Fruit fly (Drosophila melanogaster) whole organism, embryonic: Measurements from ENCODE around the gene CG6972.

Experiments
- Abd-B ChIP-seq: fragments of 200-800 bp; sonication (Bioruptor generic); optimal IDR thresholded peaks from 2 replicates; lab custom pipeline; 2018; ENCODE audit warnings: missing biosample characterization, mild to moderate bottlenecking, missing genetic modification characterization, moderate library complexity
- Atf3 ChIP-seq: fragments of 200-800 bp; sonication (Bioruptor generic); optimal IDR thresholded peaks from 3 replicates; lab custom pipeline; 2016; ENCODE audit warnings: missing biosample characterization, missing genetic modification characterization
- Atf6 ChIP-seq: fragments of 200-800 bp; sonication (Bioruptor generic); IDR thresholded peaks from 2 replicates; pipeline ENCODE4 v1.3.6; 2022; ENCODE audit warnings: missing biosample characterization, missing genetic modification characterization
- CG11085 ChIP-seq: fragments of 200-800 bp; sonication (Bioruptor generic); IDR thresholded peaks from 2 replicates; pipeline ENCODE4 v1.3.6; 2022; ENCODE audit warnings: missing biosample characterization, missing genetic modification characterization
- CG11247 ChIP-seq: fragments of 200-800 bp; sonication (Bioruptor generic); IDR thresholded peaks from 2 replicates; pipeline ENCODE4 v1.3.6; 2022; ENCODE audit warnings: missing biosample characterization, missing genetic modification characterization
- CG11456 ChIP-seq: fragments of 200-800 bp; sonication (Bioruptor generic); IDR thresholded peaks from 3 replicates; pipeline ENCODE4 v1.3.6; 2022; ENCODE audit warnings: missing biosample characterization, missing genetic modification characterization
- CG11696 ChIP-seq: fragments of 200-800 bp; sonication (Bioruptor generic); IDR thresholded peaks from 2 replicates; pipeline ENCODE4 v1.3.6; 2022; ENCODE audit warnings: missing biosample characterization, missing genetic modification characterization
- CG12219 ChIP-seq: fragments of 200-800 bp; sonication (Bioruptor generic); optimal IDR thresholded peaks from 3 replicates; lab custom pipeline; 2018; ENCODE audit warnings: missing biosample characterization, mild to moderate bottlenecking, missing genetic modification characterization
- CG12236 ChIP-seq: fragments of 200-800 bp; sonication (Bioruptor generic); optimal IDR thresholded peaks from 2 replicates; lab custom pipeline; 2016; ENCODE audit warnings: missing biosample characterization, missing genetic modification characterization
- CG13287 ChIP-seq: fragments of 200-800 bp; sonication (Bioruptor generic); IDR thresholded peaks from 2 replicates; pipeline ENCODE4 v1.3.6; 2022; ENCODE audit warnings: missing biosample characterization, missing genetic modification characterization; ENCODE audit not compliant: partially characterized antibody
- CG14014 ChIP-seq: fragments of 200-800 bp; sonication (Bioruptor generic); IDR thresholded peaks from 2 replicates; pipeline ENCODE4 v1.3.6; 2022; ENCODE audit warnings: missing biosample characterization, missing genetic modification characterization
- CG1647 ChIP-seq: fragments of 200-800 bp; sonication (Bioruptor generic); optimal IDR thresholded peaks from 3 replicates; lab custom pipeline; 2016; ENCODE audit warnings: missing biosample characterization, missing genetic modification characterization
- CG16813 ChIP-seq: fragments of 200-800 bp; sonication (Bioruptor generic); IDR thresholded peaks from 3 replicates; pipeline ENCODE4 v1.3.6; 2022; ENCODE audit warnings: missing biosample characterization, missing genetic modification characterization; ENCODE audit not compliant: partially characterized antibody
- CG17385 ChIP-seq: fragments of 200-800 bp; sonication (Bioruptor generic); optimal IDR thresholded peaks from 3 replicates; lab custom pipeline; 2018; ENCODE audit warnings: missing biosample characterization, mild to moderate bottlenecking, missing genetic modification characterization
- CG2678 ChIP-seq: fragments of 200-800 bp; sonication (Bioruptor generic); optimal IDR thresholded peaks from 3 replicates; lab custom pipeline; 2019; ENCODE audit warnings: missing biosample characterization, mild to moderate bottlenecking, missing genetic modification characterization, moderate library complexity
- CG3065 ChIP-seq: fragments of 200-800 bp; sonication (Bioruptor generic); optimal IDR thresholded peaks from 2 replicates; lab custom pipeline; 2016; ENCODE audit warnings: missing biosample characterization, missing genetic modification characterization
- CG31224 ChIP-seq: fragments of 200-800 bp; sonication (Bioruptor generic); IDR thresholded peaks from 2 replicates; pipeline ENCODE4 v1.3.6; 2022; ENCODE audit warnings: missing biosample characterization, missing genetic modification characterization
- CG31365 ChIP-seq: fragments of 200-800 bp; sonication (Bioruptor generic); optimal IDR thresholded peaks from 2 replicates; lab custom pipeline; 2018; ENCODE audit warnings: missing biosample characterization, mild to moderate bottlenecking, missing genetic modification characterization
- CG3838 ChIP-seq: fragments of 200-800 bp; sonication (Bioruptor generic); optimal IDR thresholded peaks from 3 replicates; lab custom pipeline; 2016; ENCODE audit warnings: missing biosample characterization, missing genetic modification characterization
- CG4820 ChIP-seq: fragments of 200-800 bp; sonication (Bioruptor generic); optimal IDR thresholded peaks from 3 replicates; lab custom pipeline; 2016; ENCODE audit warnings: missing biosample characterization, missing genetic modification characterization
- CG6175 ChIP-seq: fragments of 200-800 bp; sonication (Bioruptor generic); IDR thresholded peaks from 3 replicates; pipeline ENCODE4 v1.3.6; 2022; ENCODE audit warnings: missing biosample characterization, missing genetic modification characterization
- CG6254 ChIP-seq: fragments of 200-800 bp; sonication (Bioruptor generic); optimal IDR thresholded peaks from 3 replicates; lab custom pipeline; 2017; ENCODE audit warnings: mild to moderate bottlenecking, missing biosample characterization, missing genetic modification reagents, missing genetic modification characterization
- CG6654 ChIP-seq: fragments of 200-800 bp; sonication (Bioruptor generic); optimal IDR thresholded peaks from 2 replicates; lab custom pipeline; 2017; ENCODE audit warnings: missing biosample characterization, mild to moderate bottlenecking, missing genetic modification characterization
- CG6791 ChIP-seq: fragments of 200-800 bp; sonication (Bioruptor generic); IDR thresholded peaks from 3 replicates; pipeline ENCODE4 v1.3.6; 2022; ENCODE audit warnings: missing biosample characterization, missing genetic modification characterization; ENCODE audit not compliant: partially characterized antibody
- CG6813 ChIP-seq: fragments of 200-800 bp; sonication (Bioruptor generic); optimal IDR thresholded peaks from 2 replicates; lab custom pipeline; 2017; ENCODE audit warnings: missing biosample characterization, missing genetic modification characterization, mild to moderate bottlenecking, moderate library complexity, missing genetic modification reagents
- CG7839 ChIP-seq: fragments of 200-800 bp; sonication (Bioruptor generic); optimal IDR thresholded peaks from 3 replicates; lab custom pipeline; 2018; ENCODE audit warnings: missing biosample characterization, mild to moderate bottlenecking, missing genetic modification characterization, moderate library complexity
- CG8359 ChIP-seq: fragments of 200-800 bp; sonication (Bioruptor generic); optimal IDR thresholded peaks from 2 replicates; lab custom pipeline; 2017; ENCODE audit warnings: missing biosample characterization, mild to moderate bottlenecking, missing genetic modification characterization, borderline replicate concordance
- CG8478 ChIP-seq: fragments of >200 bp; optimal IDR thresholded peaks from 2 replicates; lab custom pipeline; 2018
- CG9437 ChIP-seq: fragments of 200-800 bp; sonication (Bioruptor generic); optimal IDR thresholded peaks from 2 replicates; lab custom pipeline; 2018; ENCODE audit warnings: missing biosample characterization, mild to moderate bottlenecking, missing genetic modification characterization
- Dll ChIP-seq: fragments of 200-800 bp; sonication (Bioruptor generic); IDR thresholded peaks from 4 replicates; pipeline ENCODE4 v1.3.6; 2022; ENCODE audit warnings: missing biosample characterization, missing genetic modification characterization; ENCODE audit not compliant: partially characterized antibody
- Doc3 ChIP-seq: fragments of 200-800 bp; sonication (Bioruptor generic); IDR thresholded peaks from 3 replicates; pipeline ENCODE4 v1.3.6; 2022; ENCODE audit warnings: missing biosample characterization, missing genetic modification characterization; ENCODE audit not compliant: partially characterized antibody
- ERR ChIP-seq: fragments of 200-800 bp; sonication (Bioruptor generic); optimal IDR thresholded peaks from 2 replicates; lab custom pipeline; 2016; ENCODE audit warnings: missing biosample characterization, missing genetic modification characterization
- HmgD ChIP-seq: fragments of 200-800 bp; sonication (Bioruptor generic); optimal IDR thresholded peaks from 3 replicates; lab custom pipeline; 2016; ENCODE audit warnings: missing biosample characterization, missing genetic modification characterization
- NK7.1 ChIP-seq: fragments of 200-800 bp; sonication (Bioruptor generic); optimal IDR thresholded peaks from 3 replicates; lab custom pipeline; 2016; ENCODE audit warnings: missing biosample characterization, missing genetic modification characterization
- Ptx1 ChIP-seq: fragments of 200-800 bp; sonication (Bioruptor generic); IDR thresholded peaks from 2 replicates; pipeline ENCODE4 v1.3.6; 2022; ENCODE audit warnings: missing biosample characterization, missing genetic modification characterization
- Ravus ChIP-seq: fragments of 200-800 bp; sonication (Bioruptor generic); IDR thresholded peaks from 2 replicates; pipeline ENCODE4 v1.3.6; 2022; ENCODE audit warnings: missing biosample characterization, missing genetic modification characterization
- Vsx1 ChIP-seq: fragments of 200-800 bp; sonication (Bioruptor generic); optimal IDR thresholded peaks from 2 replicates; lab custom pipeline; 2017; ENCODE audit warnings: missing biosample characterization, mild to moderate bottlenecking, missing genetic modification characterization, missing genetic modification reagents
- fd96Cb ChIP-seq: fragments of 200-800 bp; sonication (Bioruptor generic); optimal IDR thresholded peaks from 2 replicates; lab custom pipeline; 2018; ENCODE audit warnings: missing biosample characterization, mild to moderate bottlenecking, missing genetic modification characterization, moderate library complexity
- gcm2 ChIP-seq: fragments of 200-800 bp; sonication (Bioruptor generic); optimal IDR thresholded peaks from 2 replicates; lab custom pipeline; 2016; ENCODE audit warnings: missing biosample characterization, missing genetic modification characterization
- knrl ChIP-seq: fragments of 200-800 bp; sonication (Bioruptor generic); IDR thresholded peaks from 3 replicates; pipeline ENCODE4 v1.3.6; 2022; ENCODE audit warnings: missing biosample characterization, missing genetic modification characterization; ENCODE audit not compliant: partially characterized antibody
- nerfin-2 ChIP-seq: fragments of 200-800 bp; sonication (Bioruptor generic); IDR thresholded peaks from 2 replicates; pipeline ENCODE4 v1.3.6; 2022; ENCODE audit warnings: missing biosample characterization, missing genetic modification characterization; ENCODE audit not compliant: partially characterized antibody
- row ChIP-seq: fragments of 200-800 bp; sonication (Bioruptor generic); IDR thresholded peaks from 3 replicates; pipeline ENCODE4 v1.3.6; 2022; ENCODE audit warnings: missing biosample characterization, missing genetic modification characterization
- seq ChIP-seq: fragments of 200-800 bp; sonication (Bioruptor generic); IDR thresholded peaks from 2 replicates; pipeline ENCODE4 v1.3.6; 2022; ENCODE audit warnings: missing biosample characterization, missing genetic modification characterization
- shn ChIP-seq: fragments of 200-800 bp; sonication (Bioruptor generic); optimal IDR thresholded peaks from 3 replicates; lab custom pipeline; 2016; ENCODE audit warnings: missing biosample characterization, missing genetic modification characterization
- sim ChIP-seq: fragments of 200-800 bp; sonication (Bioruptor generic); IDR thresholded peaks from 2 replicates; pipeline ENCODE4 v1.3.6; 2022; ENCODE audit warnings: missing biosample characterization, missing genetic modification characterization
- sima ChIP-seq: fragments of 200-800 bp; sonication (Bioruptor generic); optimal IDR thresholded peaks from 2 replicates; lab custom pipeline; 2016; ENCODE audit warnings: missing biosample characterization, missing genetic modification characterization
- tap ChIP-seq: fragments of 200-800 bp; optimal IDR thresholded peaks from 3 replicates; lab custom pipeline; 2019; ENCODE audit warnings: missing biosample characterization, mild to moderate bottlenecking, missing genetic modification characterization, moderate library complexity
- trem ChIP-seq: fragments of 200-800 bp; optimal IDR thresholded peaks from 3 replicates; lab custom pipeline; 2019; ENCODE audit warnings: missing biosample characterization, mild to moderate bottlenecking, missing genetic modification characterization, moderate library complexity
- z ChIP-seq: fragments of 200-800 bp; sonication (Bioruptor generic); IDR thresholded peaks from 3 replicates; pipeline ENCODE4 v1.3.6; 2022; ENCODE audit warnings: missing biosample characterization, missing genetic modification characterization
- zfh2 ChIP-seq: fragments of 200-800 bp; sonication (Bioruptor generic); optimal IDR thresholded peaks from 2 replicates; lab custom pipeline; 2016; ENCODE audit warnings: missing biosample characterization, missing genetic modification characterization

Gene CG6972

DNA sequence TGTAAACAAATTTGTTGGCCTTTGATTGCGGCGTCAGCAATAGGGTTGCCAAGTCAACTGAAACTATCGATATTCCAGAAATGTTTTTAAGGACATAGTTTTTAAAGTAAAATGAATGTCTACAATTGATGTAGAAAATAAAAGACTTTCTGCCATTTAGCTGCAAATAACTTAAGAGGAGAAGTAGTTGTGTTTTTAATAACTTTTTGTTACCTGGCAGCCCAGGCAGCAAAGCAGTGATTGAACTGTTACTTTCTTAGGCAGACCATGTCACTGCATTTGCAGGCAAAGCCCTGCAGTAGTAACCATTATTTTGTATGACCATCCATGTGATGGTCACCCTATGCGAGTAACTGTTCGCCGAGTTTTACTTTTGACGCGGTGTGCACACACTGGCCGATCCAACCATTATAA, 48.7 kb downstream of the CG6972 start, which contains the start of the genes rumi, CG7029 and Usp12-46 (continued):
- TF ChIP-seq CG12219 (GFP tag; lab: Kevin White, UChicago) (peak; percentile 79), trem (peak; percentile 83), CG6175 (peak; percentile 52; the same call in 2 of the 3 replicates), tap (tag; lab: Kevin White, UChicago) (no peak), CG8478 (no peak), CG4820 (GFP tag; lab: Kevin White, UChicago) (peak; percentile 79), z (GFP tag; lab: Robert Waterston, UW) (no peak), CG3838 (peak; percentile 67), CG31224 (GFP tag; lab: Robert Waterston, UW) (peak; percentile 58; the same call in 1 of the 2 replicates), CG11696 (GFP tag; lab: Robert Waterston, UW) (peak; percentile 53; the same call in 1 of the 2 replicates), knrl (GFP tag; lab: Robert Waterston, UW) (peak; percentile 78), CG12236 (peak; percentile 77), Vsx1 (GFP tag; lab: Kevin White, UChicago) (no peak), CG6254 (GFP tag; lab: Kevin White, UChicago) (peak; percentile 72), sima (no peak), CG2678 (tag; lab: Kevin White, UChicago) (no peak), CG6654 (GFP tag; lab: Kevin White, UChicago) (peak; percentile 44), CG7839 (peak; percentile 85), Ravus (GFP tag; lab: Robert Waterston, UW) (peak; percentile 30), NK7.1 (peak; percentile 81), CG31365 (tag; lab: Kevin White, UChicago) (peak; percentile 2), HmgD (GFP tag; lab: Kevin White, UChicago) (peak; percentile 98), Atf6 (GFP tag; lab: Robert Waterston, UW) (peak; percentile 87), CG11085 (GFP tag; lab: Robert Waterston, UW) (0 out of 2 replicates have a peak, but pooled peaks have one; percentile 29), Atf3 (peak; percentile 88), CG9437 (GFP tag; lab: Kevin White, UChicago) (peak; percentile 57), CG17385 (GFP tag; lab: Kevin White, UChicago) (peak; percentile 71), Dll (GFP tag; lab: Robert Waterston, UW) (peak; percentile 89), CG1647 (GFP tag; lab: Kevin White, UChicago) (peak; percentile 90), gcm2 (GFP tag; lab: Kevin White, UChicago) (peak; percentile 67), CG11456 (peak; percentile 86), seq (GFP tag; lab: Robert Waterston, UW) (0 out of 2 replicates have a peak, but pooled peaks have one; percentile 55), CG16813 (GFP tag; lab: Robert Waterston, UW) (peak; percentile 81), CG6791 (peak; percentile 73; the same call in 2 of the 3 replicates), nerfin-2 (peak; percentile 53; the same call in 1 of the 2 replicates), Abd-B (GFP tag; lab: Kevin White, UChicago) (peak; percentile 84), sim (GFP tag; lab: Robert Waterston, UW) (peak; percentile 58; the same call in 1 of the 2 replicates), CG3065 (peak; percentile 74), CG8359 (GFP tag; lab: Kevin White, UChicago) (peak; percentile 32), row (peak; percentile 97), CG6813 (GFP tag; lab: Kevin White, UChicago) (peak; percentile 51), shn (GFP tag; lab: Kevin White, UChicago) (peak; percentile 89), CG11247 (GFP tag; lab: Robert Waterston, UW) (peak; percentile 69), ERR (GFP tag; lab: Kevin White, UChicago) (peak; percentile 83), zfh2 (GFP tag; lab: Kevin White, UChicago) (peak; percentile 93), Ptx1 (peak; percentile 83), Doc3 (GFP tag; lab: Robert Waterston, UW) (peak; percentile 83), fd96Cb (tag; lab: Kevin White, UChicago) (peak; percentile 82), CG14014 (GFP tag; lab: Robert Waterston, UW) (peak; percentile 90), CG13287 (peak; percentile 87)
